Fruit fly (Drosophila melanogaster) Kc167 (cell line): Measurements from ENCODE around the gene yellow-g.

Source experiments
- Myc ChIP-seq: fragments of >200 bp; optimal IDR thresholded peaks from 2 replicates; lab custom pipeline; 2017; ENCODE audit warnings: missing external identifiers
- Sin3A ChIP-seq: fragments of >200 bp; optimal IDR thresholded peaks from 2 replicates; lab custom pipeline; 2018; ENCODE audit warnings: missing external identifiers
- h ChIP-seq: fragments of >200 bp; optimal IDR thresholded peaks from 3 replicates; lab custom pipeline; 2018; ENCODE audit warnings: missing external identifiers
- insv ChIP-seq: fragments of >200 bp; optimal IDR thresholded peaks from 3 replicates; lab custom pipeline; 2018; ENCODE audit warnings: missing external identifiers
- psq ChIP-seq: fragments of >200 bp; optimal IDR thresholded peaks from 2 replicates; lab custom pipeline; 2017; ENCODE audit warnings: missing external identifiers
- ttk ChIP-seq: sonication (Bioruptor generic); optimal IDR thresholded peaks from 2 replicates; lab custom pipeline; 2017; ENCODE audit warnings: missing external identifiers

dm6 chr3L:2267558-2267957, 5.0 kb downstream of the yellow-g start, which contains the start of gene obst-I:
- TF ChIP-seq insv (lab: Kevin White, UChicago) (no peak), Myc (lab: Kevin White, UChicago) (no peak), psq (lab: Kevin White, UChicago) (no peak), ttk (no peak), h (lab: Kevin White, UChicago) (no peak), Sin3A (lab: Kevin White, UChicago) (no peak)
